Worm (Caenorhabditis elegans) whole organism, early embryonic: ENCODE data around the gene str-227.

Experiments used
- B0310.2 ChIP-seq: sonication (generic microtip); optimal IDR thresholded peaks from 2 replicates; lab custom pipeline; 2016; ENCODE audit warnings: mild to moderate bottlenecking, missing genetic modification characterization, missing compliant biosample characterization
- F13C5.2 ChIP-seq: sonication (generic microtip); optimal IDR thresholded peaks from 2 replicates; lab custom pipeline; 2017; ENCODE audit warnings: mild to moderate bottlenecking, missing genetic modification characterization, inconsistent platforms, missing compliant biosample characterization
- aly-1 ChIP-seq: sonication (generic microtip); optimal IDR thresholded peaks from 2 replicates; lab custom pipeline; 2016; ENCODE audit warnings: missing genetic modification characterization, missing compliant biosample characterization
- ama-1 ChIP-seq: fragments of 150-350 bp; optimal IDR thresholded peaks from 2 replicates; lab custom pipeline; 2014
- ceh-13 ChIP-seq: fragments of 200-800 bp; sonication (Bioruptor generic); optimal IDR thresholded peaks from 2 replicates; lab custom pipeline; 2018; ENCODE audit warnings: mild to moderate bottlenecking, missing genetic modification characterization, missing compliant biosample characterization
- ceh-36 ChIP-seq: sonication (generic microtip); optimal IDR thresholded peaks from 2 replicates; lab custom pipeline; 2016; ENCODE audit warnings: missing genetic modification characterization, inconsistent platforms, missing compliant biosample characterization
- ets-7 ChIP-seq: sonication (generic microtip); optimal IDR thresholded peaks from 2 replicates; lab custom pipeline; 2016; ENCODE audit warnings: missing genotype, missing genetic modification characterization, missing compliant biosample characterization
- flt-1 ChIP-seq: fragments of 200-800 bp; sonication (Bioruptor generic); IDR thresholded peaks from 2 replicates; pipeline ENCODE4 v1.3.6; 2022; ENCODE audit warnings: missing genetic modification characterization, missing compliant biosample characterization
- hmbx-1 ChIP-seq: sonication (generic microtip); optimal IDR thresholded peaks from 2 replicates; lab custom pipeline; 2016; ENCODE audit warnings: mild to moderate bottlenecking, missing genetic modification characterization, missing compliant biosample characterization
- hmg-4 ChIP-seq: fragments of 200-800 bp; sonication (Bioruptor generic); optimal IDR thresholded peaks from 2 replicates; lab custom pipeline; 2018; ENCODE audit warnings: mild to moderate bottlenecking, missing genetic modification characterization, missing compliant biosample characterization
- hnd-1 ChIP-seq: sonication (generic microtip); optimal IDR thresholded peaks from 2 replicates; lab custom pipeline; 2016; ENCODE audit warnings: missing genetic modification characterization, missing compliant biosample characterization
- pes-1 ChIP-seq: fragments of 200-800 bp; sonication (Bioruptor generic); IDR thresholded peaks from 2 replicates; pipeline ENCODE4 v1.3.6; 2022; ENCODE audit warnings: missing genetic modification reagents, missing genetic modification characterization, missing compliant biosample characterization
- scrt-1 ChIP-seq: fragments of 200-800 bp; sonication (Bioruptor generic); IDR thresholded peaks from 2 replicates; pipeline ENCODE4 v1.3.6; 2022; ENCODE audit warnings: missing genetic modification characterization, missing compliant biosample characterization
- sea-1 ChIP-seq: fragments of 200-800 bp; sonication (Bioruptor generic); conservative IDR thresholded peaks from 2 replicates; pipeline ENCODE4 v1.3.6; 2022; ENCODE audit warnings: missing genetic modification characterization, missing compliant biosample characterization
- tbx-11 ChIP-seq: fragments of 200-800 bp; sonication (Bioruptor generic); IDR thresholded peaks from 2 replicates; pipeline ENCODE4 v1.3.6; 2022; ENCODE audit warnings: missing genetic modification characterization, missing compliant biosample characterization
- tbx-37 ChIP-seq: fragments of 200-800 bp; sonication (Bioruptor generic); conservative IDR thresholded peaks from 2 replicates; pipeline ENCODE4 v1.3.6; 2022; ENCODE audit warnings: missing genetic modification reagents, missing genetic modification characterization, missing compliant biosample characterization
- tra-4 ChIP-seq: sonication (generic microtip); optimal IDR thresholded peaks from 2 replicates; lab custom pipeline; 2017; ENCODE audit warnings: missing genetic modification characterization, missing compliant biosample characterization

Gene str-227

DNA sequence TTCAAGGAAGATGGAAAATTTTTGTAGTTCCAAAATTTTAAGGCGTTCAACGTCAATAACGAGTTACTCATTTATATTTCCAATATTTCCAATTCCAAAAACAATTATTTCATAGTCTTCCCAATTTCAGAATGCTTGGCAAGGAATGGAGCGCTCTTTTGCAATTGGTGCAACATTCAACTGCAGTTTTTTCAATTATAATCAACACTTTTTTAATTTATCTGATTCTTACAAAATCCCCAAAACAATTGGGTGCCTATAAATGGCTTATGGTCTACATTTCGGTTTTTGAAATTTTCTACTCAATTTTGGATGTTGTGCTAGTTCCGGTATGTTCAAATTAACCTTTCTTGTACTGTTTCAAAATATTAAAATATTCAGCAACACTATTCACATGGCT, 10.3 kb upstream of the str-227 start, which contains the start of gene str-225:
str-225 (plus strand) TSS at position 132 of the 400 bp plus-strand sequence.
- TF ChIP-seq tra-4, result no peak
- TF ChIP-seq ama-1 (lab: Kevin White, UChicago), result no peak
- no peak for TF ChIP-seq aly-1 (tag; lab: Kevin White, UChicago)
- no peak for TF ChIP-seq hmbx-1 (tag; lab: Kevin White, UChicago)

DNA sequence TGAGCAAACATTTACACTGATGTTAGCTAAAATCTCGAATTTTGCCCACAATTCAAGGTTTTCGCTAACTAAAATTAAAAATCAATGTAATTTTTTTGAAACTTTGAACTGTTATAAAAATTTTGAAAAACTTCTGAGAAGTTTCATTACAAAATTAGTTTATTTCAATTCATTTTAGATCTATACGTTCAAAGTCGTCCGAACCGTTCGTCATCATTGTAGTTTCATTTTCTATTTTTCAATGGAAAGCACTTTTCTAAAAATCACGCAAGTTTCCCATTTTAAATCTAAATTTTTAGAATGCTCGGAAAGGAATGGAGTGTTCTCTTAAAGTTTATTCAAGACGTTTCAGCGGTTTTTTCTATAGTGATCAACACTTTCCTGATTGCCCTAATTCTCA, 8.1 kb upstream of the str-227 start, which contains the start of gene str-228:
str-228 (plus strand) TSS at position 301 of the 400 bp plus-strand sequence.
- TF ChIP-seq ets-7 (tag; lab: Kevin White, UChicago), result no peak
- no peak for TF ChIP-seq F13C5.2 (tag; lab: Kevin White, UChicago)
- TF ChIP-seq sea-1 (GFP tag; lab: Robert Waterston, UW), result no peak
- no peak for TF ChIP-seq tbx-37
- TF ChIP-seq ceh-13 (GFP tag; lab: Kevin White, UChicago), result no peak
- no peak for TF ChIP-seq tra-4

DNA sequence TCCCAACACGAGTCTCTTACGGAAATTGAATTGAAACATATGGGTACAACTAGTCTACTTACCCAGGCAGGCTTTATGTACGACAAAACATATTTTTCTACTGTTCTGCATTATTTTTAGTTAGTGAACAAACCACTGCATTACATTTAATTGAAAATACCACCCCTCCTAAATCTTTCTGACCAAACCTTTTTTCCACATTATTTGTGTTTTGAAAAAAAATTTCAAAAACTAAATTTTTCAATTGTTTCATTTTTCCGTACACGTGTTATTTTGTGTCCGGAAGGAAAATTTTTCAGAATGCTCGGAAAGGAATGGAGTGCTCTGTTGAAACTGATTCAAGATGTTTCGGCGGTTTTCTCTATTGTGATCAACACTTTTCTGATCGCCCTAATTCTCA, 5.6 kb upstream of the str-227 start, which contains the start of gene str-226:
str-226 (plus strand) TSS at position 301 of the 400 bp plus-strand sequence.
- TF ChIP-seq hnd-1 (tag; lab: Kevin White, UChicago), result no peak
- TF ChIP-seq aly-1 (tag; lab: Kevin White, UChicago), result no peak
- TF ChIP-seq flt-1 (GFP tag; lab: Robert Waterston, UW), result no peak
- TF ChIP-seq tra-4, result no peak
- TF ChIP-seq pes-1, result no peak
- TF ChIP-seq hmbx-1 (tag; lab: Kevin White, UChicago), result no peak
- TF ChIP-seq ceh-36 (tag; lab: Kevin White, UChicago), result no peak
- TF ChIP-seq tbx-11 (GFP tag; lab: Robert Waterston, UW), result no peak
- no peak for TF ChIP-seq B0310.2
- no peak for TF ChIP-seq tbx-37
- no peak for TF ChIP-seq scrt-1 (GFP tag; lab: Robert Waterston, UW)
- no peak for TF ChIP-seq hmg-4 (GFP tag; lab: Kevin White, UChicago)
- TF ChIP-seq ets-7 (tag; lab: Kevin White, UChicago), result no peak
- no peak for TF ChIP-seq ceh-13 (GFP tag; lab: Kevin White, UChicago)
- TF ChIP-seq F13C5.2 (tag; lab: Kevin White, UChicago), result no peak
- no peak for TF ChIP-seq ama-1 (lab: Kevin White, UChicago)
- TF ChIP-seq sea-1 (GFP tag; lab: Robert Waterston, UW), result no peak

DNA sequence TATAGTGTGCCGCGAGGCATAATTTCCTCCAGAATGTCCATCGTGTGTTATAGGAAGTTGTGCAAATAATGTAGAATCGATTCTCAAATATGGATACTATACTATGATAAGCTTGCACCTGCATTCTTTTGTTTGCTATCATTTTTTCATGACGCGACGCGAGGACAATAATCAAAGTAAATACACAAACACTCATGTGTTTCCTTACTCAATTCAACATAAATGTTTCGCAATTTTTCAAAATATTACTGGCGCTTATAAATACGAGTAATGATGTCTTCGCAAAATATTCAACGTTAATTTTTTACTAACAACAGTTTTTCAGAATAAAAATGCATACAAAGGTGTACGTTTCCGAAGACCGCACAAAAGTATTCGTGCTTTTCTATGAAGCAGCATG, 5.3 kb downstream of the str-227 start, which contains the start of gene irg-1:
irg-1 (plus strand) TSS at position 326 of the 400 bp plus-strand sequence.
- TF ChIP-seq ceh-36 (tag; lab: Kevin White, UChicago) (no peak), ets-7 (tag; lab: Kevin White, UChicago) (no peak), flt-1 (GFP tag; lab: Robert Waterston, UW) (no peak), tbx-37 (no peak), ama-1 (lab: Kevin White, UChicago) (no peak), F13C5.2 (tag; lab: Kevin White, UChicago) (no peak), sea-1 (GFP tag; lab: Robert Waterston, UW) (no peak), hnd-1 (tag; lab: Kevin White, UChicago) (no peak), B0310.2 (no peak), scrt-1 (GFP tag; lab: Robert Waterston, UW) (no peak), tra-4 (no peak)

DNA sequence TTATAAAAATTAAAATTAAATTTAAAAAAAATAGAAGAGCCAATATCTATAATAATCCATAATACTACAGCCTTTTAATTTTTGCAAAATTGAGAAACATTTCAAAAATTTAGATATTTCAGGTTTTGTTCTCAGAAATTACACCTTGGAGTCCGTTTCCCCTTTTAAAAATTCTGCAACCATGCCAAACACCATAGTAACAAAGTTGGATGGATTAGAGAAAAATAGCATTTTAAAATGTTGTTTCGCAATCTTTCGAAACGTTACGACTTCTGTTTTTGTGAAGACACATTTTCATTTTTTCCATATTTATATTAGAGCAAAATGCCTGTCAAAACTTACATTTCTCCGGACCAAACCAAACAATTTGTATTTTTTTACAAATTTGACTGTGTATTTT, 7.0 kb downstream of the str-227 start, which contains the start of gene T24A6.7:
T24A6.7 (plus strand) TSS at position 301 of the 400 bp plus-strand sequence.
- no peak for TF ChIP-seq sea-1 (GFP tag; lab: Robert Waterston, UW)
- TF ChIP-seq B0310.2, result no peak
- no peak for TF ChIP-seq hnd-1 (tag; lab: Kevin White, UChicago)
- no peak for TF ChIP-seq hmbx-1 (tag; lab: Kevin White, UChicago)
- TF ChIP-seq ceh-13 (GFP tag; lab: Kevin White, UChicago), result no peak
- no peak for TF ChIP-seq hmg-4 (GFP tag; lab: Kevin White, UChicago)
- no peak for TF ChIP-seq tbx-11 (GFP tag; lab: Robert Waterston, UW)

DNA sequence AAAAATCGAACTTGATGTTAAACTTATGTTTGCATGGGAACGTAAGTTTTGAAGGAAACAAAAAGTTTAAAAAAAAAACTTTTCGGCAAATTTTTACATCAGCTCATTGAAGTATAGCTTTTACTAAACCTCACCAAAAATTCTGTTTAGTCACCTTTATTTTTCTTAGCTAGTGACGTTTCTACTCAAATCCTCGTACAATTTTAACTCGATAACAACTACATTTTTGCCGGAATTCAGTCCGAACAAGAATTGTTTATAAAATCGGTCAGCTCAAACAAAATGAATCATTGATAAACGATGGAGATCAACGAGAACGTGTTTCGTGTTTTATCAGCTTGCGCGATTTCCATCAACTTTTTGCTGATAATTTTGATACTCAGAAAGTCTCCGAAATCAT, 8.9 kb downstream of the str-227 start, which contains the start of gene str-260:
str-260 (plus strand) TSS at position 301 of the 400 bp plus-strand sequence.
- no peak for TF ChIP-seq F13C5.2 (tag; lab: Kevin White, UChicago)
- TF ChIP-seq aly-1 (tag; lab: Kevin White, UChicago), result no peak
- TF ChIP-seq ceh-36 (tag; lab: Kevin White, UChicago), result no peak
- no peak for TF ChIP-seq sea-1 (GFP tag; lab: Robert Waterston, UW)
- TF ChIP-seq ceh-13 (GFP tag; lab: Kevin White, UChicago), result no peak
- TF ChIP-seq flt-1 (GFP tag; lab: Robert Waterston, UW), result no peak

DNA sequence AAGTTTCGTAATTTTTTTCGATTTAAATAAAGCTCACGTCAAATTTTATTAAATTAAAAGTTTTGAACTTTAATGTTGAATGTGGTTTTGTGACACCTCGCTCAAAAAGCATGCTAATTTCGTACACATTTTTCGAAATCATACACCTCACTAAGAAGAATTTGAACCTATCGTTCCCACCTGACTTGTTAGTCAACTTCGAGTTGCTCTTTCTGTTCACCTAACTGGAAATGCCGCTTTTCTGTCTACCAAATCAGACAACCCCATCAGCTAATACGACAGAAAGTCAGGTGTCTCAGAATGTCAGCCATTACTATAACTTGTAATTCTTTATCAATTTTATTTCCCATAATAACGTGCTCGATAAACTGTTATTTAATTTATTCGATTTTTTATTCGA, 12.4 kb downstream of the str-227 start, which contains the start of gene srbc-66:
srbc-66 (plus strand) TSS at position 301 of the 400 bp plus-strand sequence.
- TF ChIP-seq B0310.2, result no peak
- no peak for TF ChIP-seq hmg-4 (GFP tag; lab: Kevin White, UChicago)
- no peak for TF ChIP-seq ets-7 (tag; lab: Kevin White, UChicago)
- TF ChIP-seq sea-1 (GFP tag; lab: Robert Waterston, UW), result no peak

DNA sequence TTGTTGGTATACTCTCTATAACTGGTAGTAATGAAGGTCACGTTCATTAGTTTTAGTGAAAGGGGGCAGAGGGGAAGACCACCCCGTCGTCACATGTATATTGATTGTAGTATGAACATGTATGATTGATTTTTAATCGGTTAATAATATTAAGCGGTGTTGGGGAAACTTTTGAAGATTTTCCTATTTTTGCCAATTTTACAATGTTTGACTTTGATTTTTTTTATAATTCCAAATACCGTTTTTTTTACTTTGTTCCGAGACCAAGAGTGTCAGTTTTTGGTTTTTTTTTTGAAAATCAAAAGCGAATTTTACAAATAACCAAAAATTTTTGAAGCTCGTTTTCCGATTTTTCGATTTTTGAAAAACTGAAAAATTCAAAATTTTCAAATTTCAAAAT, 17.3 kb downstream of the str-227 start, which contains the start of gene nhr-221:
nhr-221 (minus strand) TSS at position 101 of the 400 bp plus-strand sequence.
- TF ChIP-seq F13C5.2 (tag; lab: Kevin White, UChicago) (no peak), hmbx-1 (tag; lab: Kevin White, UChicago) (no peak), ceh-36 (tag; lab: Kevin White, UChicago) (no peak), sea-1 (GFP tag; lab: Robert Waterston, UW) (no peak), tbx-37 (no peak), ceh-13 (GFP tag; lab: Kevin White, UChicago) (no peak)
